Fruit fly (Drosophila melanogaster) whole organism: ENCODE results near the gene CG31102.

Experiments
- CG8478 ChIP-seq: fragments of >200 bp; optimal IDR thresholded peaks from 2 replicates; lab custom pipeline; 2018; ENCODE audit warnings: inconsistent platforms
- Dll ChIP-seq: fragments of >200 bp; optimal IDR thresholded peaks from 2 replicates; lab custom pipeline; 2017
- EcR ChIP-seq, 2 experiments: fragments of >200 bp; optimal IDR thresholded peaks; 2 replicates each; lab custom pipeline; 2017; ENCODE audit warnings: missing biosample characterization in 2 of 2, missing genetic modification characterization in 2 of 2, missing genetic modification reagents in 2 of 2
- pan ChIP-seq: fragments of >200 bp; optimal IDR thresholded peaks from 2 replicates; lab custom pipeline; 2017
- psq ChIP-seq: fragments of >200 bp; optimal IDR thresholded peaks from 2 replicates; lab custom pipeline; 2017
- usp ChIP-seq: fragments of >200 bp; optimal IDR thresholded peaks from 2 replicates; lab custom pipeline; 2017; ENCODE audit warnings: missing biosample characterization, missing genetic modification characterization, mixed read lengths

The CG31102 gene

dm6 chr3R:25266751-25267150 is 28.6 kb downstream of the CG31102 start:
- TF ChIP-seq usp (GFP tag; lab: Kevin White, UChicago) (no peak), psq (no peak), EcR (GFP tag; optimal IDR thresholded peaks at IDR 0.05; lab: Kevin White, UChicago) (no peak), pan (lab: Kevin White, UChicago) (no peak), Dll (no peak), CG8478 (no peak)

dm6 chr3R:25265589-25266201 is 29.7 kb downstream of the CG31102 start, which contains the start of the genes GlnRS and RIOK2:
Gene GlnRS (minus strand): TSS chr3R:25265721.
Gene RIOK2 (plus strand): TSS chr3R:25265844.
- TF ChIP-seq EcR (GFP tag; optimal IDR thresholded peaks at IDR 0.05; lab: Kevin White, UChicago) (no peak), Dll (no peak), psq (no peak), usp (GFP tag; lab: Kevin White, UChicago) (no peak), pan (lab: Kevin White, UChicago) (no peak), CG8478 (no peak)

- TF ChIP-seq Dll: no peak
- no peak for TF ChIP-seq psq
- no peak for TF ChIP-seq pan (lab: Kevin White, UChicago)
- TF ChIP-seq EcR (GFP tag; optimal IDR thresholded peaks at IDR 0.05; lab: Kevin White, UChicago): no peak
- no peak for TF ChIP-seq usp (GFP tag; lab: Kevin White, UChicago)
- no peak for TF ChIP-seq CG8478
These were observed 33.1 kb downstream of the CG31102 start, which contains the start of the genes Kdsr and CG11858 for dm6 chr3R:25262322-25262761. Gene Kdsr (minus strand): TSS chr3R:25262498. Gene CG11858 (plus strand): TSS chr3R:25262741.

- TF ChIP-seq CG8478: no peak
- no peak for TF ChIP-seq EcR (GFP tag; optimal IDR thresholded peaks at IDR 0.05; lab: Kevin White, UChicago)
- TF ChIP-seq pan (lab: Kevin White, UChicago): no peak
- TF ChIP-seq Dll: no peak
- no peak for TF ChIP-seq usp (GFP tag; lab: Kevin White, UChicago)
- TF ChIP-seq psq: no peak
These were observed 34.7 kb downstream of the CG31102 start for dm6 chr3R:25260670-25261069.

- TF ChIP-seq pan (lab: Kevin White, UChicago): no peak
- TF ChIP-seq psq: no peak
- TF ChIP-seq CG8478: no peak
- TF ChIP-seq Dll: no peak
- no peak for TF ChIP-seq usp (GFP tag; lab: Kevin White, UChicago)
- no peak for TF ChIP-seq EcR (GFP tag; optimal IDR thresholded peaks at IDR 0.05; lab: Kevin White, UChicago)
These were observed 36.7 kb downstream of the CG31102 start, which contains the start of gene CG11857 for dm6 chr3R:25258628-25259240. Gene CG11857 (plus strand): TSS chr3R:25258898.

- TF ChIP-seq psq: no peak
- no peak for TF ChIP-seq Dll
- TF ChIP-seq usp (GFP tag; lab: Kevin White, UChicago): no peak
- TF ChIP-seq CG8478: no peak
- no peak for TF ChIP-seq pan (lab: Kevin White, UChicago)
- no peak for TF ChIP-seq EcR (GFP tag; optimal IDR thresholded peaks at IDR 0.05; lab: Kevin White, UChicago)
These were observed 46.0 kb downstream of the CG31102 start, which contains the start of gene Nup358 for dm6 chr3R:25249145-25250141. Gene Nup358 (plus strand): TSS chr3R:25249348.

- no peak for TF ChIP-seq CG8478
These were observed 48.0 kb downstream of the CG31102 start, which contains the start of the genes RpS27 and Nup37 for dm6 chr3R:25247379-25247869. Gene RpS27 (minus strand): TSS chr3R:25247514. Gene Nup37 (plus strand): TSS chr3R:25247658.

dm6 chr3R:25245052-25245813 is 50.2 kb downstream of the CG31102 start, which contains the start of gene bam:
Gene bam (minus strand): TSS chr3R:25245109.
- TF ChIP-seq EcR (GFP tag; optimal IDR thresholded peaks at IDR 0.05; lab: Kevin White, UChicago) (no peak), Dll (no peak), psq (no peak), pan (lab: Kevin White, UChicago) (no peak), CG8478 (no peak), usp (GFP tag; lab: Kevin White, UChicago) (no peak)
